Worm (Caenorhabditis elegans) whole organism, L1 larva: ENCODE data around the gene osm-10.

Experiments used
- C16A3.4 ChIP-seq: fragments of 150-350 bp; optimal IDR thresholded peaks from 2 replicates; lab custom pipeline; 2014; ENCODE audit warnings: missing biosample characterization, missing genetic modification characterization
- F16B12.6 ChIP-seq: fragments of 150-350 bp; optimal IDR thresholded peaks from 2 replicates; lab custom pipeline; 2014; ENCODE audit warnings: missing biosample characterization, missing genetic modification characterization
- Y116A8C.19 ChIP-seq: sonication (generic microtip); optimal IDR thresholded peaks from 2 replicates; lab custom pipeline; 2016; ENCODE audit warnings: missing compliant biosample characterization, missing genetic modification characterization, borderline replicate concordance
- ama-1 ChIP-seq: fragments of 150-350 bp; optimal IDR thresholded peaks from 2 replicates; lab custom pipeline; 2014
- blmp-1 ChIP-seq: fragments of 150-350 bp; optimal IDR thresholded peaks from 2 replicates; lab custom pipeline; 2014; ENCODE audit warnings: missing biosample characterization, missing genetic modification characterization
- ceh-8 ChIP-seq: fragments of 200-800 bp; sonication (Bioruptor generic); optimal IDR thresholded peaks from 2 replicates; lab custom pipeline; 2018; ENCODE audit warnings: mild to moderate bottlenecking, missing genetic modification characterization, moderate library complexity, missing compliant biosample characterization
- ceh-82 ChIP-seq, 3 experiments: fragments of 150-350 bp in 1 of 3; sonication (generic microtip) in 2 of 3; optimal IDR thresholded peaks; 2 replicates each; lab custom pipeline; 2014 to 2017; ENCODE audit warnings: missing biosample characterization in 3 of 3, missing genetic modification characterization in 3 of 3
- ceh-88 ChIP-seq: fragments of 200-800 bp; sonication (Bioruptor generic); IDR thresholded peaks from 2 replicates; pipeline ENCODE4 v1.3.6; 2022; ENCODE audit warnings: missing genetic modification characterization, missing compliant biosample characterization
- ces-1 ChIP-seq: fragments of 150-350 bp; optimal IDR thresholded peaks from 2 replicates; lab custom pipeline; 2014; ENCODE audit warnings: missing biosample characterization, missing genetic modification reagents, missing genetic modification characterization
- dpl-1 ChIP-seq, 3 experiments: fragments of 150-350 bp in 2 of 3; sonication (generic microtip) in 1 of 3; optimal IDR thresholded peaks; 2 replicates each; lab custom pipeline; 2014 to 2017; ENCODE audit warnings: missing biosample characterization in 3 of 3, missing genetic modification characterization in 3 of 3, missing genetic modification reagents in 3 of 3
- dsc-1 ChIP-seq: sonication (generic microtip); optimal IDR thresholded peaks from 2 replicates; lab custom pipeline; 2016; ENCODE audit warnings: mild to moderate bottlenecking, missing genetic modification characterization, missing compliant biosample characterization
- efl-1 ChIP-seq, 4 experiments: fragments of 150-350 bp; optimal IDR thresholded peaks in 3 of 4; peaks in 1 of 4; 1 replicate in 1 of 4; 2 replicates in 3 of 4; lab custom pipeline; 2014; ENCODE audit warnings: missing biosample characterization in 2 of 4, missing genetic modification characterization in 2 of 4, missing genetic modification reagents in 2 of 4
- efl-3 ChIP-seq: fragments of 200-800 bp; sonication (Bioruptor generic); optimal IDR thresholded peaks from 2 replicates; lab custom pipeline; 2018; ENCODE audit warnings: mild to moderate bottlenecking, missing genetic modification characterization, missing compliant biosample characterization
- egl-13 ChIP-seq: sonication (generic microtip); optimal IDR thresholded peaks from 2 replicates; lab custom pipeline; 2016; ENCODE audit warnings: missing genotype, missing genetic modification reagents, missing genetic modification characterization, missing compliant biosample characterization
- elt-2 ChIP-seq: sonication (generic microtip); optimal IDR thresholded peaks from 2 replicates; lab custom pipeline; 2016; ENCODE audit warnings: missing genetic modification characterization, mild to moderate bottlenecking, inconsistent platforms, missing compliant biosample characterization, missing genetic modification reagents
- ets-5 ChIP-seq: fragments of 200-800 bp; sonication (Bioruptor generic); IDR thresholded peaks from 2 replicates; pipeline ENCODE4 v1.3.6; 2022; ENCODE audit warnings: missing genetic modification characterization, missing compliant biosample characterization
- fkh-10 ChIP-seq: sonication (generic microtip); optimal IDR thresholded peaks from 2 replicates; lab custom pipeline; 2017; ENCODE audit warnings: missing biosample characterization, missing genetic modification reagents, missing genetic modification characterization
- fkh-4 ChIP-seq: sonication (generic microtip); optimal IDR thresholded peaks from 2 replicates; lab custom pipeline; 2016; ENCODE audit warnings: missing compliant biosample characterization, missing genetic modification characterization, borderline replicate concordance
- grh-1 ChIP-seq: fragments of 200-800 bp; sonication (Bioruptor generic); IDR thresholded peaks from 2 replicates; pipeline ENCODE4 v1.3.6; 2022; ENCODE audit warnings: missing genetic modification reagents, missing genetic modification characterization, missing compliant biosample characterization
- hlh-4 ChIP-seq: sonication (generic microtip); optimal IDR thresholded peaks from 2 replicates; lab custom pipeline; 2016; ENCODE audit warnings: mild to moderate bottlenecking, missing genetic modification characterization, missing compliant biosample characterization
- isw-1 ChIP-seq: fragments of 200-800 bp; sonication (Bioruptor generic); IDR thresholded peaks from 2 replicates; pipeline ENCODE4 v1.3.6; 2022; ENCODE audit warnings: missing genetic modification characterization, missing compliant biosample characterization
- jun-1 ChIP-seq: fragments of 150-350 bp; optimal IDR thresholded peaks from 2 replicates; lab custom pipeline; 2014; ENCODE audit warnings: missing biosample characterization, missing genetic modification reagents, missing genetic modification characterization
- lin-13 ChIP-seq: fragments of 150-350 bp; optimal IDR thresholded peaks from 2 replicates; lab custom pipeline; 2014; ENCODE audit warnings: missing biosample characterization, missing genetic modification reagents, missing genetic modification characterization
- lin-14 ChIP-seq: fragments of 200-800 bp; sonication (Bioruptor generic); optimal IDR thresholded peaks from 2 replicates; lab custom pipeline; 2018; ENCODE audit warnings: mild to moderate bottlenecking, missing genetic modification characterization, moderate library complexity, missing compliant biosample characterization
- lin-15B ChIP-seq: fragments of 150-350 bp; sonication (generic microtip); optimal IDR thresholded peaks from 3 replicates; lab custom pipeline; 2014; ENCODE audit warnings: missing biosample characterization, missing genetic modification characterization
- lir-3 ChIP-seq: sonication (generic microtip); optimal IDR thresholded peaks from 2 replicates; lab custom pipeline; 2016; ENCODE audit warnings: mild to moderate bottlenecking, missing genetic modification characterization, moderate library complexity, missing compliant biosample characterization; ENCODE audit not compliant: poor library complexity
- mdl-1 ChIP-seq, 2 experiments: fragments of 150-350 bp; optimal IDR thresholded peaks; 2 replicates each; lab custom pipeline; 2014 to 2017; ENCODE audit warnings: missing biosample characterization in 2 of 2, missing genetic modification characterization in 2 of 2, inconsistent platforms in 1 of 2
- mef-2 ChIP-seq: fragments of 150-350 bp; optimal IDR thresholded peaks from 2 replicates; lab custom pipeline; 2014; ENCODE audit warnings: missing biosample characterization, missing genetic modification characterization
- mep-1 ChIP-seq: fragments of 150-350 bp; optimal IDR thresholded peaks from 2 replicates; lab custom pipeline; 2014; ENCODE audit warnings: missing biosample characterization, missing genetic modification characterization
- nhr-11 ChIP-seq: fragments of 150-350 bp; optimal IDR thresholded peaks from 2 replicates; lab custom pipeline; 2014; ENCODE audit warnings: missing biosample characterization, missing genetic modification characterization
- nhr-12 ChIP-seq: sonication (generic microtip); optimal IDR thresholded peaks from 2 replicates; lab custom pipeline; 2017; ENCODE audit warnings: missing biosample characterization, missing genetic modification characterization
- nhr-20 ChIP-seq: sonication (generic microtip); optimal IDR thresholded peaks from 2 replicates; lab custom pipeline; 2016; ENCODE audit warnings: mild to moderate bottlenecking, missing genetic modification characterization, missing compliant biosample characterization
- nhr-237 ChIP-seq: fragments of 150-350 bp; optimal IDR thresholded peaks from 2 replicates; lab custom pipeline; 2014; ENCODE audit warnings: missing biosample characterization, missing genetic modification characterization
- nhr-28 ChIP-seq: fragments of 150-350 bp; optimal IDR thresholded peaks from 2 replicates; lab custom pipeline; 2014; ENCODE audit warnings: missing biosample characterization, missing genetic modification characterization
- nhr-47 ChIP-seq: sonication (generic microtip); optimal IDR thresholded peaks from 2 replicates; lab custom pipeline; 2016; ENCODE audit warnings: mild to moderate bottlenecking, missing genetic modification characterization, moderate library complexity, missing compliant biosample characterization
- nhr-76 ChIP-seq: sonication (generic microtip); optimal IDR thresholded peaks from 2 replicates; lab custom pipeline; 2017; ENCODE audit warnings: missing biosample characterization, missing genetic modification characterization
- nhr-84 ChIP-seq: sonication (generic microtip); optimal IDR thresholded peaks from 2 replicates; lab custom pipeline; 2017; ENCODE audit warnings: missing biosample characterization, missing genetic modification characterization
- nhr-85 ChIP-seq: sonication (generic microtip); peaks from one replicate; lab custom pipeline; 2016; ENCODE audit warnings: missing genetic modification characterization, inconsistent platforms, missing compliant biosample characterization
- pax-3 ChIP-seq: fragments of 200-800 bp; sonication (Bioruptor generic); optimal IDR thresholded peaks from 2 replicates; lab custom pipeline; 2018; ENCODE audit warnings: mild to moderate bottlenecking, missing genetic modification characterization, moderate library complexity, missing compliant biosample characterization
- pqm-1 ChIP-seq: sonication (generic microtip); optimal IDR thresholded peaks from 3 replicates; lab custom pipeline; 2017; ENCODE audit warnings: missing biosample characterization, missing genetic modification characterization
- rnt-1 ChIP-seq: sonication (generic microtip); optimal IDR thresholded peaks from 2 replicates; lab custom pipeline; 2016; ENCODE audit warnings: mild to moderate bottlenecking, missing genetic modification characterization, moderate library complexity, missing compliant biosample characterization
- skn-1 ChIP-seq: fragments of 150-350 bp; optimal IDR thresholded peaks from 2 replicates; lab custom pipeline; 2014; ENCODE audit warnings: missing biosample characterization, missing genetic modification characterization
- snpc-4 ChIP-seq: fragments of 150-350 bp; optimal IDR thresholded peaks from 2 replicates; lab custom pipeline; 2014; ENCODE audit warnings: missing biosample characterization, missing genetic modification characterization
- snu-23 ChIP-seq: sonication (generic microtip); optimal IDR thresholded peaks from 2 replicates; lab custom pipeline; 2016; ENCODE audit warnings: missing genetic modification characterization, missing compliant biosample characterization
- sox-4 ChIP-seq: sonication (generic microtip); optimal IDR thresholded peaks from 2 replicates; lab custom pipeline; 2016; ENCODE audit warnings: missing genetic modification characterization, missing compliant biosample characterization
- swsn-7 ChIP-seq: sonication (generic microtip); optimal IDR thresholded peaks from 2 replicates; lab custom pipeline; 2016; ENCODE audit warnings: missing genetic modification characterization, missing compliant biosample characterization
- tbx-2 ChIP-seq: sonication (generic microtip); optimal IDR thresholded peaks from 2 replicates; lab custom pipeline; 2016; ENCODE audit warnings: missing genetic modification characterization, missing compliant biosample characterization
- unc-130 ChIP-seq: fragments of 150-350 bp; optimal IDR thresholded peaks from 2 replicates; lab custom pipeline; 2017; ENCODE audit warnings: missing biosample characterization, missing genetic modification characterization, inconsistent platforms
- vab-15 ChIP-seq: sonication (generic microtip); optimal IDR thresholded peaks from 2 replicates; lab custom pipeline; 2017; ENCODE audit warnings: missing genotype, mild to moderate bottlenecking, missing genetic modification characterization, missing compliant biosample characterization
- xbp-1 ChIP-seq: sonication (generic microtip); optimal IDR thresholded peaks from 2 replicates; lab custom pipeline; 2016; ENCODE audit warnings: missing genetic modification characterization, missing compliant biosample characterization
- ztf-4 ChIP-seq: fragments of 150-350 bp; optimal IDR thresholded peaks from 2 replicates; lab custom pipeline; 2014; ENCODE audit warnings: missing biosample characterization, missing genetic modification characterization

Gene osm-10

DNA sequence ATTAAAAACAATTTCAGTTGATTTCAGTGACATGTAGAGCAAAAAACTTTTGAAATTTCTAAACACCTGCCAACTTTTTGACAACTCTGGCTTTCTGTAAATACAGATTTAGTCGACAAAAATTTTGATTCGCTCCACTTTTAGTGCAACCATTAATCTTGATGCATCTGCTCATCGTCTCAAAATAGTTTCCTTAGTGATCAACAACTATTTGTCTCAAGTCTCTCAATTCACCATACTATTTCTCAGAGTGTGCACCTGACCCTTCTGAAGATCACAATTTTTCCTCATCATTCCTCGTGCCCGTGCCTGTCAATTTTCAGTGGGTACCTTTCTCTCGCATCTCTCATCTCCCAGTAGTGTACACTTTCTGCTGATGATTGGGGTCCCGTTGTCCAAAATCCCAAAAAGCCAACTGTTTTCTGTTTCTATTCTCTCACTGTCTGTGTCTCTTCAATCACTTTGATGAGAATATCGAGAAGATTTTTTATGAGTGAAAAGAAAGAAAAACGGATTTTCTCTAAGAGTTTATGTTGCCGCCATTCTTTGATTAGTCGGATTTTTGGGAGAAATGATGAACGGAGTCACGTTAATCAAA lies 26.1 kb upstream of the osm-10 start (continued):
- TF ChIP-seq elt-2 (tag; lab: Kevin White, UChicago) (no peak), efl-3 (no peak), hlh-4 (tag; lab: Kevin White, UChicago) (no peak), vab-15 (tag; lab: Kevin White, UChicago) (peak; percentile 25), ceh-82 (tag; optimal IDR thresholded peaks at IDR 0.05; lab: Kevin White, UChicago) (no peak), rnt-1 (tag; lab: Kevin White, UChicago) (peak; percentile 88), ces-1 (no peak), nhr-20 (tag; lab: Kevin White, UChicago) (peak; percentile 77), skn-1 (tag; lab: Kevin White, UChicago) (no peak), ceh-8 (GFP tag; lab: Kevin White, UChicago) (no peak), snpc-4 (tag; lab: Kevin White, UChicago) (no peak), lin-15B (tag; lab: Kevin White, UChicago) (no peak), pax-3 (no peak), jun-1 (tag; lab: Kevin White, UChicago) (no peak), efl-1 (optimal IDR thresholded peaks at IDR 0.05; lab: Kevin White, UChicago) (peak; percentile 22 to 52), efl-1 (GFP tag; optimal IDR thresholded peaks at IDR 0.05 in 1 of 2; lab: Kevin White, UChicago) (peak; percentile 23 to 81), tbx-2 (tag; lab: Kevin White, UChicago) (peak; percentile 58), egl-13 (tag; lab: Kevin White, UChicago) (no peak), fkh-4 (tag; lab: Kevin White, UChicago) (no peak), lir-3 (peak; percentile 31), lin-13 (GFP tag; lab: Kevin White, UChicago) (peak; percentile 40), nhr-76 (tag; lab: Kevin White, UChicago) (no peak), swsn-7 (tag; lab: Kevin White, UChicago) (peak; percentile 53), Y116A8C.19 (tag; lab: Kevin White, UChicago) (no peak), grh-1 (GFP tag; lab: Robert Waterston, UW) (no peak), blmp-1 (tag; lab: Kevin White, UChicago) (peak; percentile 74), nhr-84 (no peak), dpl-1 (GFP tag; optimal IDR thresholded peaks at IDR 0.05; lab: Kevin White, UChicago) (peak; percentile 5 to 30 (median 19)), ama-1 (lab: Kevin White, UChicago) (no peak), sox-4 (tag; lab: Kevin White, UChicago) (no peak), fkh-10 (GFP tag; lab: Kevin White, UChicago) (no peak), mef-2 (tag; lab: Kevin White, UChicago) (peak; percentile 54), nhr-12 (tag; lab: Kevin White, UChicago) (no peak), F16B12.6 (tag; lab: Kevin White, UChicago) (no peak), nhr-237 (tag; lab: Kevin White, UChicago) (no peak), unc-130 (peak; percentile 32), isw-1 (GFP tag; lab: Robert Waterston, UW) (no peak), mdl-1 (tag; optimal IDR thresholded peaks at IDR 0.05; lab: Kevin White, UChicago) (peak in 1 of 2 experiments; percentile 14), ceh-88 (GFP tag; lab: Robert Waterston, UW) (no peak), xbp-1 (tag; lab: Kevin White, UChicago) (peak; percentile 34), mep-1 (tag; lab: Kevin White, UChicago) (peak; percentile 63), nhr-11 (tag; lab: Kevin White, UChicago) (peak; percentile 65), nhr-85 (tag; lab: Kevin White, UChicago) (no peak), pqm-1 (no peak), nhr-28 (tag; lab: Kevin White, UChicago) (no peak), C16A3.4 (tag; lab: Kevin White, UChicago) (peak; percentile 28), ztf-4 (tag; lab: Kevin White, UChicago) (peak; percentile 71), dsc-1 (tag; lab: Kevin White, UChicago) (peak; percentile 43), lin-14 (GFP tag; lab: Kevin White, UChicago) (peak; percentile 90), nhr-47 (tag; lab: Kevin White, UChicago) (peak; percentile 39), ets-5 (no peak), snu-23 (GFP tag; lab: Kevin White, UChicago) (peak; percentile 80)
- TF ChIP-seq, all 84 proteins: peak for 29
